Fruit fly (Drosophila melanogaster) whole organism, embryonic: Measurements from ENCODE around the gene CG16753.
A peak's percentile ranks its signal among the peaks of the same experiment; 100 is the strongest.

Experiments
- Antp ChIP-seq: fragments of 200-800 bp; sonication (Bioruptor generic); optimal IDR thresholded peaks from 3 replicates; lab custom pipeline; 2016; ENCODE audit warnings: missing biosample characterization, missing genetic modification characterization
- B-H1 ChIP-seq: fragments of 200-800 bp; sonication (Bioruptor generic); IDR thresholded peaks from 3 replicates; pipeline ENCODE4 v1.3.6; 2022; ENCODE audit warnings: missing biosample characterization, missing genetic modification characterization
- CG10147 ChIP-seq: fragments of 200-800 bp; sonication (Bioruptor generic); optimal IDR thresholded peaks from 2 replicates; lab custom pipeline; 2019; ENCODE audit warnings: missing biosample characterization, mild to moderate bottlenecking, missing genetic modification characterization, moderate library complexity
- CG10979 ChIP-seq: fragments of 200-800 bp; sonication (Bioruptor generic); optimal IDR thresholded peaks from 2 replicates; lab custom pipeline; 2018; ENCODE audit warnings: missing biosample characterization, mild to moderate bottlenecking, missing genetic modification characterization, moderate library complexity
- CG12659 ChIP-seq: fragments of 200-800 bp; sonication (Bioruptor generic); optimal IDR thresholded peaks from 3 replicates; lab custom pipeline; 2017; ENCODE audit warnings: mild to moderate bottlenecking, missing biosample characterization, missing genetic modification reagents, missing genetic modification characterization
- CG12769 ChIP-seq: fragments of 200-800 bp; sonication (Bioruptor generic); optimal IDR thresholded peaks from 2 replicates; lab custom pipeline; 2019; ENCODE audit warnings: missing biosample characterization, mild to moderate bottlenecking, missing genetic modification characterization, moderate library complexity
- CG13123 ChIP-seq: fragments of 200-800 bp; sonication (Bioruptor generic); optimal IDR thresholded peaks from 2 replicates; lab custom pipeline; 2016; ENCODE audit warnings: missing biosample characterization, missing genetic modification characterization
- CG14965 ChIP-seq: fragments of 200-800 bp; sonication (Bioruptor generic); optimal IDR thresholded peaks from 2 replicates; lab custom pipeline; 2016; ENCODE audit warnings: missing biosample characterization, missing genetic modification characterization, borderline replicate concordance
- CG15514 ChIP-seq: fragments of 200-800 bp; sonication (Bioruptor generic); optimal IDR thresholded peaks from 3 replicates; lab custom pipeline; 2017; ENCODE audit warnings: missing biosample characterization, missing genetic modification characterization, mild to moderate bottlenecking, moderate library complexity, missing genetic modification reagents
- CG1602 ChIP-seq: fragments of 200-800 bp; sonication (Bioruptor generic); optimal IDR thresholded peaks from 3 replicates; lab custom pipeline; 2016; ENCODE audit warnings: missing biosample characterization, missing genetic modification characterization
- CG18619 ChIP-seq: fragments of 200-800 bp; sonication (Bioruptor generic); optimal IDR thresholded peaks from 3 replicates; lab custom pipeline; 2017; ENCODE audit warnings: missing biosample characterization, mild to moderate bottlenecking, missing genetic modification characterization
- CG18764 ChIP-seq: fragments of 200-800 bp; sonication (Bioruptor generic); optimal IDR thresholded peaks from 3 replicates; lab custom pipeline; 2016; ENCODE audit warnings: missing biosample characterization, missing genetic modification characterization
- CG2712 ChIP-seq: fragments of 200-800 bp; optimal IDR thresholded peaks from 3 replicates; lab custom pipeline; 2019; ENCODE audit warnings: missing biosample characterization, mild to moderate bottlenecking, missing genetic modification characterization, moderate library complexity
- CG2875 ChIP-seq: fragments of 200-800 bp; sonication (Bioruptor generic); optimal IDR thresholded peaks from 2 replicates; lab custom pipeline; 2017; ENCODE audit warnings: missing biosample characterization, mild to moderate bottlenecking, missing genetic modification characterization, missing genetic modification reagents
- CG2889 ChIP-seq: fragments of 200-800 bp; sonication (Bioruptor generic); IDR thresholded peaks from 3 replicates; pipeline ENCODE4 v1.3.6; 2022; ENCODE audit warnings: missing biosample characterization, missing genetic modification characterization
- CG30431 ChIP-seq: fragments of 200-800 bp; sonication (Bioruptor generic); optimal IDR thresholded peaks from 2 replicates; lab custom pipeline; 2017; ENCODE audit warnings: missing biosample characterization, missing genetic modification characterization
- CG4707 ChIP-seq: fragments of 200-800 bp; sonication (Bioruptor generic); optimal IDR thresholded peaks from 2 replicates; lab custom pipeline; 2018; ENCODE audit warnings: missing biosample characterization, mild to moderate bottlenecking, missing genetic modification characterization, moderate library complexity
- CG5245 ChIP-seq: fragments of 200-800 bp; sonication (Bioruptor generic); optimal IDR thresholded peaks from 3 replicates; lab custom pipeline; 2016; ENCODE audit warnings: missing biosample characterization, missing genetic modification characterization
- CG8089 ChIP-seq: fragments of 200-800 bp; sonication (Bioruptor generic); optimal IDR thresholded peaks from 3 replicates; lab custom pipeline; 2016; ENCODE audit warnings: missing biosample characterization, missing genetic modification characterization
- CG8359 ChIP-seq: fragments of 200-800 bp; sonication (Bioruptor generic); optimal IDR thresholded peaks from 2 replicates; lab custom pipeline; 2017; ENCODE audit warnings: missing biosample characterization, mild to moderate bottlenecking, missing genetic modification characterization, borderline replicate concordance
- CkIIα-i1 ChIP-seq: fragments of 200-800 bp; sonication (Bioruptor generic); IDR thresholded peaks from 2 replicates; pipeline ENCODE4 v1.3.6; 2022; ENCODE audit warnings: missing biosample characterization, missing genetic modification characterization
- Mad ChIP-seq: fragments of 200-800 bp; sonication (Bioruptor generic); optimal IDR thresholded peaks from 2 replicates; lab custom pipeline; 2016; ENCODE audit warnings: missing biosample characterization, missing genetic modification characterization
- Nf-YC ChIP-seq: fragments of 200-800 bp; optimal IDR thresholded peaks from 3 replicates; lab custom pipeline; 2019; ENCODE audit warnings: missing biosample characterization, mild to moderate bottlenecking, missing genetic modification characterization, moderate library complexity
- Oaz ChIP-seq: fragments of 200-800 bp; sonication (Bioruptor generic); IDR thresholded peaks from 2 replicates; pipeline ENCODE4 v1.3.6; 2022; ENCODE audit warnings: missing biosample characterization, missing genetic modification characterization
- Ptx1 ChIP-seq: fragments of 200-800 bp; sonication (Bioruptor generic); IDR thresholded peaks from 2 replicates; pipeline ENCODE4 v1.3.6; 2022; ENCODE audit warnings: missing biosample characterization, missing genetic modification characterization
- Side ChIP-seq: fragments of 200-800 bp; sonication (Bioruptor generic); optimal IDR thresholded peaks from 2 replicates; lab custom pipeline; 2016; ENCODE audit warnings: missing biosample characterization, missing genetic modification characterization
- ab ChIP-seq: fragments of 200-800 bp; sonication (Bioruptor generic); optimal IDR thresholded peaks from 2 replicates; lab custom pipeline; 2016; ENCODE audit warnings: missing biosample characterization, missing genetic modification characterization
- bcd ChIP-seq: fragments of 200-800 bp; sonication (Bioruptor generic); optimal IDR thresholded peaks from 2 replicates; lab custom pipeline; 2017; ENCODE audit warnings: missing biosample characterization, mild to moderate bottlenecking, missing genetic modification characterization
- crol ChIP-seq: fragments of 200-800 bp; sonication (Bioruptor generic); IDR thresholded peaks from 2 replicates; pipeline ENCODE4 v1.3.6; 2022; ENCODE audit warnings: missing biosample characterization, missing genetic modification characterization
- dati ChIP-seq: fragments of 200-800 bp; sonication (Bioruptor generic); IDR thresholded peaks from 2 replicates; pipeline ENCODE4 v1.3.6; 2022; ENCODE audit warnings: missing biosample characterization, missing genetic modification characterization
- dm ChIP-seq: fragments of 200-800 bp; sonication (Bioruptor generic); optimal IDR thresholded peaks from 3 replicates; lab custom pipeline; 2016; ENCODE audit warnings: missing biosample characterization, missing genetic modification characterization
- dpn ChIP-seq, 2 experiments: fragments of 200-800 bp; sonication (Bioruptor generic); optimal IDR thresholded peaks; 3 replicates each; lab custom pipeline; 2016; ENCODE audit warnings: missing biosample characterization in 2 of 2, missing genetic modification characterization in 2 of 2
- fd3F ChIP-seq: fragments of 200-800 bp; sonication (Bioruptor generic); optimal IDR thresholded peaks from 2 replicates; lab custom pipeline; 2018; ENCODE audit warnings: missing biosample characterization, mild to moderate bottlenecking, missing genetic modification characterization, moderate library complexity
- fd64A ChIP-seq: fragments of 200-800 bp; sonication (Bioruptor generic); optimal IDR thresholded peaks from 3 replicates; lab custom pipeline; 2018; ENCODE audit warnings: missing biosample characterization, mild to moderate bottlenecking, missing genetic modification characterization
- fd96Cb ChIP-seq: fragments of 200-800 bp; sonication (Bioruptor generic); optimal IDR thresholded peaks from 2 replicates; lab custom pipeline; 2018; ENCODE audit warnings: missing biosample characterization, mild to moderate bottlenecking, missing genetic modification characterization, moderate library complexity
- grau ChIP-seq: fragments of 200-800 bp; optimal IDR thresholded peaks from 3 replicates; lab custom pipeline; 2019; ENCODE audit warnings: missing biosample characterization, mild to moderate bottlenecking, missing genetic modification characterization, moderate library complexity
- gsb ChIP-seq: fragments of 200-800 bp; sonication (Bioruptor generic); IDR thresholded peaks from 2 replicates; pipeline ENCODE4 v1.3.6; 2022; ENCODE audit warnings: missing biosample characterization, missing genetic modification characterization
- ham ChIP-seq: fragments of 200-800 bp; sonication (Bioruptor generic); IDR thresholded peaks from 2 replicates; pipeline ENCODE4 v1.3.6; 2022; ENCODE audit warnings: missing biosample characterization, missing genetic modification characterization
- inv ChIP-seq: fragments of 200-800 bp; sonication (Bioruptor generic); IDR thresholded peaks from 2 replicates; pipeline ENCODE4 v1.3.6; 2022; ENCODE audit warnings: missing biosample characterization, missing genetic modification characterization; ENCODE audit not compliant: partially characterized antibody
- klu ChIP-seq: fragments of 200-800 bp; sonication (Bioruptor generic); IDR thresholded peaks from 2 replicates; pipeline ENCODE4 v1.3.6; 2022; ENCODE audit warnings: missing biosample characterization, missing genetic modification characterization
- lilli ChIP-seq: fragments of 200-800 bp; sonication (Bioruptor generic); optimal IDR thresholded peaks from 3 replicates; lab custom pipeline; 2016; ENCODE audit warnings: missing biosample characterization, missing genetic modification characterization
- nau ChIP-seq: fragments of 200-800 bp; sonication (Bioruptor generic); optimal IDR thresholded peaks from 3 replicates; lab custom pipeline; 2017; ENCODE audit warnings: missing biosample characterization, mild to moderate bottlenecking, missing genetic modification characterization, missing genetic modification reagents
- oc ChIP-seq: fragments of 200-800 bp; sonication (Bioruptor generic); optimal IDR thresholded peaks from 2 replicates; lab custom pipeline; 2018; ENCODE audit warnings: missing biosample characterization, mild to moderate bottlenecking, missing genetic modification characterization, moderate library complexity
- pho ChIP-seq: fragments of 200-800 bp; sonication (Bioruptor generic); optimal IDR thresholded peaks from 2 replicates; lab custom pipeline; 2016; ENCODE audit warnings: missing biosample characterization, missing genetic modification characterization
- ranshi ChIP-seq: fragments of 200-800 bp; sonication (Bioruptor generic); IDR thresholded peaks from 2 replicates; pipeline ENCODE4 v1.3.6; 2022; ENCODE audit warnings: missing biosample characterization, missing genetic modification characterization
- scrt ChIP-seq: fragments of 200-800 bp; sonication (Bioruptor generic); optimal IDR thresholded peaks from 2 replicates; lab custom pipeline; 2018; ENCODE audit warnings: missing biosample characterization, mild to moderate bottlenecking, missing genetic modification characterization, moderate library complexity
- sr ChIP-seq: fragments of 200-800 bp; sonication (Bioruptor generic); IDR thresholded peaks from 3 replicates; pipeline ENCODE4 v1.3.6; 2022; ENCODE audit warnings: missing biosample characterization, missing genetic modification characterization
- tin ChIP-seq: fragments of 200-800 bp; sonication (Bioruptor generic); optimal IDR thresholded peaks from 3 replicates; lab custom pipeline; 2016; ENCODE audit warnings: missing biosample characterization, missing genetic modification characterization
- trh ChIP-seq: fragments of 200-800 bp; sonication (Bioruptor generic); optimal IDR thresholded peaks from 2 replicates; lab custom pipeline; 2016; ENCODE audit warnings: missing biosample characterization, missing genetic modification characterization
- yki ChIP-seq: fragments of >200 bp; optimal IDR thresholded peaks from 3 replicates; lab custom pipeline; 2018

The CG16753 gene

dm6 chr3L:3052110-3052871, 2.6 kb upstream of the CG16753 start, which contains the start of gene CG1271 (continued):
- TF ChIP-seq CG18619 (GFP tag; lab: Kevin White, UChicago) (peak; percentile 62), fd96Cb (tag; lab: Kevin White, UChicago) (peak; percentile 32), Oaz (GFP tag; lab: Robert Waterston, UW) (no peak), CG13123 (GFP tag; lab: Kevin White, UChicago) (peak; percentile 30), pho (GFP tag; lab: Kevin White, UChicago) (peak; percentile 59), CG15514 (GFP tag; lab: Kevin White, UChicago) (peak; percentile 86), inv (GFP tag; lab: Robert Waterston, UW) (peak; percentile 21; the same call in 1 of the 2 replicates), ab (GFP tag; lab: Kevin White, UChicago) (no peak), CG5245 (peak; percentile 51), Ptx1 (peak; percentile 69), CG8359 (GFP tag; lab: Kevin White, UChicago) (no peak), Mad (peak; percentile 61), yki (lab: Kevin White, UChicago) (no peak), fd64A (no peak), oc (tag; lab: Kevin White, UChicago) (no peak), CG2875 (GFP tag; lab: Kevin White, UChicago) (no peak), Antp (GFP tag; lab: Kevin White, UChicago) (peak; percentile 65), dati (no peak), sr (GFP tag; lab: Robert Waterston, UW) (no peak), CG8089 (peak; percentile 40), CG18764 (GFP tag; lab: Kevin White, UChicago) (peak; percentile 51), crol (GFP tag; lab: Robert Waterston, UW) (no peak), ranshi (GFP tag; lab: Robert Waterston, UW) (no peak), CG12659 (GFP tag; lab: Kevin White, UChicago) (peak; percentile 56), dpn (GFP tag; optimal IDR thresholded peaks at IDR 0.05; lab: Kevin White, UChicago) (peak; percentile 53 to 73), tin (peak; percentile 68), trh (GFP tag; lab: Kevin White, UChicago) (no peak), Side (GFP tag; lab: Kevin White, UChicago) (peak; percentile 82), nau (GFP tag; lab: Kevin White, UChicago) (peak; percentile 71), ham (GFP tag; lab: Robert Waterston, UW) (no peak), CG10979 (tag; lab: Kevin White, UChicago) (peak; percentile 47), dm (GFP tag; lab: Kevin White, UChicago) (peak; percentile 18), bcd (GFP tag; lab: Kevin White, UChicago) (peak; percentile 70), CG30431 (GFP tag; lab: Kevin White, UChicago) (no peak), B-H1 (GFP tag; lab: Robert Waterston, UW) (no peak), lilli (GFP tag; lab: Kevin White, UChicago) (peak; percentile 74), CG4707 (GFP tag; lab: Kevin White, UChicago) (no peak), CG12769 (tag; lab: Kevin White, UChicago) (peak; percentile 59), klu (no peak), CG2712 (tag; lab: Kevin White, UChicago) (peak; percentile 71), gsb (GFP tag; lab: Robert Waterston, UW) (peak; percentile 26; the same call in 1 of the 2 replicates), CG2889 (GFP tag; lab: Robert Waterston, UW) (no peak), fd3F (no peak), Nf-YC (tag; lab: Kevin White, UChicago) (peak; percentile 78), CG10147 (GFP tag; lab: Kevin White, UChicago) (peak; percentile 72), scrt (GFP tag; lab: Kevin White, UChicago) (peak; percentile 97), grau (tag; lab: Kevin White, UChicago) (peak; percentile 68), CkIIα-i1 (GFP tag; lab: Robert Waterston, UW) (no peak), CG14965 (GFP tag; lab: Kevin White, UChicago) (no peak), CG1602 (GFP tag; lab: Kevin White, UChicago) (peak; percentile 22)
